Fruit fly (Drosophila melanogaster): ENCODE data around the gene CG46311.

dm6 chrX:13593667-13594066, 30.0 kb downstream of the CG46311 start:
- TF ChIP-seq CG15710 (tag; optimal IDR thresholded peaks at IDR 0.05) (no peak), CG4496 (GFP tag; IDR thresholded peaks at IDR 0.05) (no peak), rn (GFP tag; IDR thresholded peaks at IDR 0.05) (no peak), D1 (tag; optimal IDR thresholded peaks at IDR 0.05) (no peak), Snoo (tag; optimal IDR thresholded peaks at IDR 0.05) (no peak), CG9948 (tag; optimal IDR thresholded peaks at IDR 0.05) (no peak), fd96Ca (GFP tag; IDR thresholded peaks at IDR 0.05) (no peak), Pif1A (GFP tag; optimal IDR thresholded peaks at IDR 0.05) (no peak), CG34367 (tag; optimal IDR thresholded peaks at IDR 0.05) (no peak), CG14655 (GFP tag; optimal IDR thresholded peaks at IDR 0.05) (no peak), CG8301 (tag; optimal IDR thresholded peaks at IDR 0.05) (no peak), CG13204 (GFP tag; optimal IDR thresholded peaks at IDR 0.05) (no peak)
